Fruit fly (Drosophila melanogaster): ENCODE data around the gene dpy.

DNA sequence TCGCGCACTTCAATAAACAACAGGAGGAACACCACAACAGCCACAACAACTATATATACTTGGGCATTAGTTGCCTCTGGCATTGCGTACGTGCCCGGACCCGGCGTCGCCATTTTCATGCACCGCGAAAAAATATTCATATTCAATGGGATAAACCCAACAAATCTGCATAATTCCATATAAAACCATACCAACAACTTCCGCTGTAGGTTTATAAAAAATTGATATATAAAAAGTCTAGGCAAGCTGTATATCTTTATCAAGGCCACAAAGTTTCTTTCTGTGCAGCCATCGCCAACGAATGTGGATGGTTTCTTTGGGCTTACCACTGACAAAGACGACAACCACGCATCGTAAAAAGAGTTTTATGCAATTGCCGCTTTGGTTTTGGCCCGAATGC, 30.8 kb downstream of the dpy start:
- TF ChIP-seq CG14655 (GFP tag; optimal IDR thresholded peaks at IDR 0.05) (peak; percentile 93), Pif1B (GFP tag; optimal IDR thresholded peaks at IDR 0.05) (peak; percentile 87), CG8159 (tag; optimal IDR thresholded peaks at IDR 0.05) (peak; percentile 83), D1 (tag; optimal IDR thresholded peaks at IDR 0.05) (peak; percentile 47), fd96Ca (GFP tag; IDR thresholded peaks at IDR 0.05) (peak; percentile 95), Ets98B (GFP tag; IDR thresholded peaks at IDR 0.05) (peak; percentile 94), EcR (GFP tag; optimal IDR thresholded peaks at IDR 0.05) (no peak), CG12605 (GFP tag; IDR thresholded peaks at IDR 0.05) (peak; percentile 85)
